Worm (Caenorhabditis elegans) whole organism, midembryonic: ENCODE data around the gene far-5.

Experiments used
- T22C8.4 ChIP-seq: fragments of 200-800 bp; sonication (Bioruptor generic); IDR thresholded peaks from 2 replicates; pipeline ENCODE4 v1.3.6; 2022; ENCODE audit warnings: missing genetic modification characterization, missing compliant biosample characterization
- cog-1 ChIP-seq: sonication (generic microtip); optimal IDR thresholded peaks from 2 replicates; lab custom pipeline; 2016; ENCODE audit warnings: missing genetic modification characterization, missing compliant biosample characterization
- flt-1 ChIP-seq: fragments of 200-800 bp; sonication (Bioruptor generic); IDR thresholded peaks from 2 replicates; pipeline ENCODE4 v1.3.6; 2022; ENCODE audit warnings: missing genetic modification characterization, missing compliant biosample characterization
- klf-2 ChIP-seq: fragments of 200-800 bp; sonication (Bioruptor generic); conservative IDR thresholded peaks from 2 replicates; pipeline ENCODE4 v1.3.6; 2022; ENCODE audit warnings: missing genetic modification reagents, missing genetic modification characterization, missing compliant biosample characterization
- med-1 ChIP-seq: sonication (generic microtip); optimal IDR thresholded peaks from 2 replicates; lab custom pipeline; 2017; ENCODE audit warnings: missing genetic modification characterization, mild to moderate bottlenecking, missing compliant biosample characterization, antibody characterized with exemption, missing genetic modification reagents; ENCODE audit not compliant: insufficient read depth
- ref-1 ChIP-seq: fragments of 200-800 bp; sonication (Bioruptor generic); conservative IDR thresholded peaks from 2 replicates; pipeline ENCODE4 v1.3.6; 2022; ENCODE audit warnings: missing genetic modification reagents, missing genetic modification characterization, missing compliant biosample characterization
- tab-1 ChIP-seq: fragments of 200-800 bp; sonication (Bioruptor generic); IDR thresholded peaks from 2 replicates; pipeline ENCODE4 v1.3.6; 2022; ENCODE audit warnings: missing genetic modification characterization, missing compliant biosample characterization
- ztf-23 ChIP-seq: fragments of 200-800 bp; sonication (Bioruptor generic); IDR thresholded peaks from 2 replicates; pipeline ENCODE4 v1.3.6; 2022; ENCODE audit warnings: missing genetic modification reagents, missing genetic modification characterization, missing compliant biosample characterization
- ztf-29 ChIP-seq: fragments of 200-800 bp; sonication (Bioruptor generic); IDR thresholded peaks from 2 replicates; pipeline ENCODE4 v1.3.6; 2022; ENCODE audit warnings: missing genetic modification reagents, missing genetic modification characterization, missing compliant biosample characterization

The far-5 gene

DNA sequence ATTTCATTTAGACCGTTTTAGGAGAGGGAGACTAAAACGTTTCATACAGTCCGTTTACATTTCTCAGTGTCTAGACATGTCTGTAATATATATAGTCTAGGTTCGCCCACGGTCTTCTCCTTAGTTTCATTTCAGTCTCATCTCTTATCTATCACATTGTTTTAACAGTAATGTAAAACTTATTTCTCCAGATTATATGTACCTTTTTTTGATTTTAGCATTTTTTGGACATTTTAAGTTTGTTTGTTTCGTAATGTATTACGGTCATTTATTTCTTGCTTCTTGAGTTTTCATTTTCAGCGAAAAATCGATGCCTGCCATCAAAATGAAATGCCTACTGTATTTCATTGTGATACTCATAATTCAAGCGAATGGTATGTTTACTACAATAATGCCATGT is 18.5 kb downstream of the far-5 start, which contains the start of gene F15B9.6:
TSS of gene F15B9.6 (plus strand) at position 301 of the 400 bp plus-strand sequence.
- TF ChIP-seq med-1 (GFP tag; lab: Kevin White, UChicago) (no peak), flt-1 (GFP tag; lab: Robert Waterston, UW) (no peak), T22C8.4 (GFP tag; lab: Robert Waterston, UW) (no peak), ztf-23 (GFP tag; lab: Robert Waterston, UW) (no peak), tab-1 (no peak), klf-2 (GFP tag; lab: Robert Waterston, UW) (no peak), cog-1 (tag; lab: Kevin White, UChicago) (no peak), ztf-29 (GFP tag; lab: Robert Waterston, UW) (no peak), ref-1 (GFP tag; lab: Robert Waterston, UW) (no peak)

DNA sequence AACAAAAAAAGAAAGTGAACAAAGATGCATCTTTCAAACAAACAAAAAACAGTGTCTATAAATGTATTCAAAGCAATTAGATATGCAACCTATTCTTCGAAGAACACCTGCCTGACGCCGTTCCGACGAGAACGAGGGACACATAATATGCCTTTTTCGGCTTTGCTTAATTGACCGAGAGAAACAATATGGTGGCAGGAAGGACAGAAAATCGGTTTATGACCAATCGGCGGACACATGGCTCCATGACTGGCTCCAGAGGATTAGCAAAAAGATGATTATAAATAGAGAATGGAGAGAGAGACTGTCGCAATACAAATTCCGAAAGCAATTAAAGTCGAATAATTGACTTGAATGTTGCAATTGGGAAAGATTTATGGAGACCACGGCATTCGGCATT is 22.9 kb downstream of the far-5 start:
- no peak for TF ChIP-seq klf-2 (GFP tag; lab: Robert Waterston, UW)
- TF ChIP-seq ref-1 (GFP tag; lab: Robert Waterston, UW) = no peak
- no peak for TF ChIP-seq cog-1 (tag; lab: Kevin White, UChicago)

- TF ChIP-seq klf-2 (GFP tag; lab: Robert Waterston, UW) (no peak), cog-1 (tag; lab: Kevin White, UChicago) (no peak), ztf-23 (GFP tag; lab: Robert Waterston, UW) (no peak), med-1 (GFP tag; lab: Kevin White, UChicago) (no peak), ztf-29 (GFP tag; lab: Robert Waterston, UW) (no peak; the same call in 1 of the 2 replicates), tab-1 (no peak), T22C8.4 (GFP tag; lab: Robert Waterston, UW) (no peak), flt-1 (GFP tag; lab: Robert Waterston, UW) (no peak), ref-1 (GFP tag; lab: Robert Waterston, UW) (no peak)
These were observed 23.4 kb downstream of the far-5 start, which contains the start of gene fmi-1 for ce11 chrV:13018761-13019160. TSS of gene fmi-1 (plus strand) at chrV:13019061.

ce11 chrV:13020014-13020413 is 24.6 kb downstream of the far-5 start:
- TF ChIP-seq flt-1 (GFP tag; lab: Robert Waterston, UW) (no peak), T22C8.4 (GFP tag; lab: Robert Waterston, UW) (no peak), ztf-29 (GFP tag; lab: Robert Waterston, UW) (no peak), med-1 (GFP tag; lab: Kevin White, UChicago) (no peak), ztf-23 (GFP tag; lab: Robert Waterston, UW) (no peak)

- TF ChIP-seq ztf-29 (GFP tag; lab: Robert Waterston, UW) = no peak
- TF ChIP-seq cog-1 (tag; lab: Kevin White, UChicago) = no peak
- TF ChIP-seq med-1 (GFP tag; lab: Kevin White, UChicago) = no peak
- no peak for TF ChIP-seq flt-1 (GFP tag; lab: Robert Waterston, UW)
- no peak for TF ChIP-seq ref-1 (GFP tag; lab: Robert Waterston, UW)
- no peak for TF ChIP-seq T22C8.4 (GFP tag; lab: Robert Waterston, UW)
- TF ChIP-seq ztf-23 (GFP tag; lab: Robert Waterston, UW) = no peak
- no peak for TF ChIP-seq tab-1
- TF ChIP-seq klf-2 (GFP tag; lab: Robert Waterston, UW) = no peak
These were observed 25.3 kb downstream of the far-5 start for ce11 chrV:13020638-13021037.

ce11 chrV:13021540-13021939 is 26.2 kb downstream of the far-5 start:
- no peak for TF ChIP-seq ref-1 (GFP tag; lab: Robert Waterston, UW)
- TF ChIP-seq cog-1 (tag; lab: Kevin White, UChicago) = no peak
- no peak for TF ChIP-seq klf-2 (GFP tag; lab: Robert Waterston, UW)
- TF ChIP-seq flt-1 (GFP tag; lab: Robert Waterston, UW) = no peak
- no peak for TF ChIP-seq med-1 (GFP tag; lab: Kevin White, UChicago)
- no peak for TF ChIP-seq ztf-29 (GFP tag; lab: Robert Waterston, UW)
- TF ChIP-seq tab-1 = no peak
- TF ChIP-seq T22C8.4 (GFP tag; lab: Robert Waterston, UW) = no peak
- TF ChIP-seq ztf-23 (GFP tag; lab: Robert Waterston, UW) = no peak

DNA sequence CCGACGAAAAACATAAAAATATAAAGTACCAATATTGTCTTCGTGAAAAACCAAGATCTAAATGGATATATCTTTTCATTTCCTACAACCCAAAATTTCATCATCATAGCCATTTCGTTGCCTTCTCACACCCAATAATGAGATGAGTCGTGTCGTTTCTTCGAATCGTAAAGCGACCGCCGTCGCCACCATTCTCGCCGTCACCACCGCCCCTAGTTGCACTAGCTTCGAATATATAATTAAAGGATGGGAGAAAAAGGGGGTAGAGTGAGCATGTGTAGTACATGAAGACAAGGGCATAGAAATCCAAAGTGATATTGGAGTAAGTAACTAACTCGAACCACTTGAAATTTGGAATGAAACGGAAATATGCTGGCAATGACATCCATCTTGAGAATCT is 26.9 kb downstream of the far-5 start:
- TF ChIP-seq ref-1 (GFP tag; lab: Robert Waterston, UW) (no peak), cog-1 (tag; lab: Kevin White, UChicago) (no peak), klf-2 (GFP tag; lab: Robert Waterston, UW) (no peak), ztf-29 (GFP tag; lab: Robert Waterston, UW) (no peak)

DNA sequence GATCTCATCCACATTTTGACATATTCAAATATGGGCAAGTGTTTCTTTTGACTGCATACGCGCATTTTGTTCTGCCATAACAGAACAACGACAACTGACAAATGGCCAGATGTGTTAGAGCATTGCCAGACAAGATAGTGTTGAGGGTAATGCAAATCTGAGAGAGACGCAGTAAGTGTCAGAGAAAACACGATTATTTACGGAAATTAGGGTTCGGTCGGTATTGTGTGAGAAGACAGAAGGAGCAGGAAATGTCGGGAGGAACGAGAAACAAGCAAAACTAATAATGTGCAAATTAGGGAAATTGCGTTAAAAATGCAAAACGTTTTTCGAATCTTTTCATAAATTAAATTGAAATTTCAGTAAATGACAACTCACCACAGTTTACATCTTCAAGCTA is 29.1 kb downstream of the far-5 start:
- TF ChIP-seq ztf-29 (GFP tag; lab: Robert Waterston, UW) (no peak), flt-1 (GFP tag; lab: Robert Waterston, UW) (0 out of 2 replicates have a peak, but pooled peaks have one; percentile 11)

DNA sequence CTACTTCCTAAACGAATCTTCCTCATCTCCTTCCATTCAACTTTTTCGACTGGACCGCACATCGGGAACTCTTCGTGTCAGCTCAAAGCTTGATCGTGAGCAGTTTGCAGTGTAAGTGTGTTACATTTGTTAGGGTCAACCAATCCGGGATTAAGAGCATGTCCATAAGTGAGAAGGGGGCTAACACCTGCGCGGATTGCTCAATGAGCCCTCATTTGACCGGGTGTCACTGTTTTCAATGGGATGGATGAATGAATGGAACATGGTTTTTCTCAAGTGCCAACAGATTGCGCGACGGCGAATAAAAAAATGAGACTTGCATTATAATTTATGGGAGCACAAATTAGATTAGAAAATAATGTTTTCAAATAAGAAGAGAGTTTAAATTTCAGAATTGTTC is 29.9 kb downstream of the far-5 start:
- TF ChIP-seq ztf-23 (GFP tag; lab: Robert Waterston, UW) = no peak

ce11 chrV:13026631-13027299 is 31.4 kb downstream of the far-5 start:
- TF ChIP-seq cog-1 (tag; lab: Kevin White, UChicago) = no peak
- no peak for TF ChIP-seq T22C8.4 (GFP tag; lab: Robert Waterston, UW)
- TF ChIP-seq klf-2 (GFP tag; lab: Robert Waterston, UW) = no peak
- no peak for TF ChIP-seq ztf-23 (GFP tag; lab: Robert Waterston, UW)
- TF ChIP-seq tab-1 = no peak
- TF ChIP-seq ref-1 (GFP tag; lab: Robert Waterston, UW) = no peak
- no peak for TF ChIP-seq flt-1 (GFP tag; lab: Robert Waterston, UW)
- TF ChIP-seq ztf-29 (GFP tag; lab: Robert Waterston, UW) = no peak
- no peak for TF ChIP-seq med-1 (GFP tag; lab: Kevin White, UChicago)
